Fruit fly (Drosophila melanogaster): ENCODE results near the gene CG10383.
A peak's percentile ranks its signal among the peaks of the same experiment; 100 is the strongest.

CG10383 gene

DNA sequence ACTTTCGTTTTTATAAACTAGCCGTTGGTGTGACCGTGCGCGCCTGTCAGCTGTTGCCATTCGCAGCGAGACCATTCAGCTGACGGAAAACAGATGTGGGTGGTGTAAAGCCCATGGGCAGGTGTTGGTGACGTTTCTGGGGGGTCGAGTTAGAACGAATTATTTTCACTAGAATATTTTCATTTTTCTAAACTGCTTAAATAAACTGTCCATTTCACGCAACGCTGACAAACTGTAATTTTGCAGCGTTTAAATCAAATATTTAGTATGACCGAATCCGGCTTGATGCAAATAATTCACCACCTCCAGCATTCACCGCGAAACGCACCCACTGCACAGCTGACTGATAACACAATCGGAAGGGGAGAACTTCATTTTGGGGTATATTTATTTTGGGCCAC, at the start of gene CG10383, which contains the start of gene CG10338:
Gene CG10383 (minus strand): TSS at position 199 of the 401 bp plus-strand sequence.
Gene CG10338 (plus strand): TSS at position 261 of the 401 bp plus-strand sequence.
- TF ChIP-seq CG12605 (GFP tag; IDR thresholded peaks at IDR 0.05) (peak; percentile 75), CG14655 (GFP tag; optimal IDR thresholded peaks at IDR 0.05) (peak; percentile 72), D1 (tag; optimal IDR thresholded peaks at IDR 0.05) (no peak), gl (tag; optimal IDR thresholded peaks at IDR 0.05) (peak; percentile 23), CG10348 (GFP tag; IDR thresholded peaks at IDR 0.05) (peak; percentile 89), Pif1B (GFP tag; optimal IDR thresholded peaks at IDR 0.05) (peak; percentile 80), Snoo (tag; optimal IDR thresholded peaks at IDR 0.05) (peak; percentile 79), CG8159 (tag; optimal IDR thresholded peaks at IDR 0.05) (peak; percentile 71), fd96Ca (GFP tag; IDR thresholded peaks at IDR 0.05) (peak; percentile 94), CG32121 (GFP tag; IDR thresholded peaks at IDR 0.05) (peak; percentile 87), CG17806 (tag; optimal IDR thresholded peaks at IDR 0.05) (peak; percentile 72), Ets98B (GFP tag; IDR thresholded peaks at IDR 0.05) (peak; percentile 94), CG34367 (tag; optimal IDR thresholded peaks at IDR 0.05) (peak; percentile 73), EcR (GFP tag; optimal IDR thresholded peaks at IDR 0.05) (peak; percentile 10), CG9948 (tag; optimal IDR thresholded peaks at IDR 0.05) (peak; percentile 70), CG4496 (GFP tag; IDR thresholded peaks at IDR 0.05) (peak; percentile 95), rn (GFP tag; IDR thresholded peaks at IDR 0.05) (peak; percentile 80), CG13204 (GFP tag; optimal IDR thresholded peaks at IDR 0.05) (no peak), Pif1A (GFP tag; optimal IDR thresholded peaks at IDR 0.05) (no peak), CG8301 (tag; optimal IDR thresholded peaks at IDR 0.05) (peak; percentile 77), CG15710 (tag; optimal IDR thresholded peaks at IDR 0.05) (peak; percentile 61)

DNA sequence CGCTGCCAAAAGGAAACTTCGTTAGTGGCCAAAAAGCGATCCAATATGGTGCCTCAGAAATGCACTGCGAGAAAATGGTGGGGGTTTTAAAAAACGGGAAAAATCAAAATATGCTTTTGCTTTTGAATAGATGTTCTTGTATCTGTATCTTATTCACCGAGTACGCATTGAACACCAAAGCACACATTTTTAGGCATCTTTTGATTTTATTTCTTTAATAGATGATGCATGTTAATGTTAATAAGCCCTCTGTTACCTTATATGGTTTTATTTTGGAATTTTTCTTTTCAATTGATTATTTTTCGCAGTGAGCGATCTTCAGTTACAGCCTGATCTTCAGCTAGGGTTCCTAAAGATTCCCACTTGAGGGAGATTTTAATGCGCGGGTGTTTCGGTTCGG, 48.5 kb upstream of the CG10383 start:
- TF ChIP-seq CG32121 (GFP tag; IDR thresholded peaks at IDR 0.05) (peak; percentile 75; the same call in 1 of the 2 replicates), Ets98B (GFP tag; IDR thresholded peaks at IDR 0.05) (peak; percentile 56), EcR (GFP tag; optimal IDR thresholded peaks at IDR 0.05) (no peak), CG12605 (GFP tag; IDR thresholded peaks at IDR 0.05) (0 out of 2 replicates have a peak, but pooled peaks have one; percentile 22), CG4496 (GFP tag; IDR thresholded peaks at IDR 0.05) (peak; percentile 63), CG14655 (GFP tag; optimal IDR thresholded peaks at IDR 0.05) (peak; percentile 80), CG8159 (tag; optimal IDR thresholded peaks at IDR 0.05) (peak; percentile 18), CG17806 (tag; optimal IDR thresholded peaks at IDR 0.05) (peak; percentile 15), CG15710 (tag; optimal IDR thresholded peaks at IDR 0.05) (no peak), fd96Ca (GFP tag; IDR thresholded peaks at IDR 0.05) (peak; percentile 70; the same call in 2 of the 3 replicates), Pif1B (GFP tag; optimal IDR thresholded peaks at IDR 0.05) (peak; percentile 37), D1 (tag; optimal IDR thresholded peaks at IDR 0.05) (no peak), Snoo (tag; optimal IDR thresholded peaks at IDR 0.05) (no peak), CG34367 (tag; optimal IDR thresholded peaks at IDR 0.05) (no peak), rn (GFP tag; IDR thresholded peaks at IDR 0.05) (no peak), CG8301 (tag; optimal IDR thresholded peaks at IDR 0.05) (peak; percentile 70), Pif1A (GFP tag; optimal IDR thresholded peaks at IDR 0.05) (peak; percentile 32), CG13204 (GFP tag; optimal IDR thresholded peaks at IDR 0.05) (no peak), CG10348 (GFP tag; IDR thresholded peaks at IDR 0.05) (peak; percentile 60; the same call in 1 of the 2 replicates), CG9948 (tag; optimal IDR thresholded peaks at IDR 0.05) (peak; percentile 31), gl (tag; optimal IDR thresholded peaks at IDR 0.05) (no peak)

DNA sequence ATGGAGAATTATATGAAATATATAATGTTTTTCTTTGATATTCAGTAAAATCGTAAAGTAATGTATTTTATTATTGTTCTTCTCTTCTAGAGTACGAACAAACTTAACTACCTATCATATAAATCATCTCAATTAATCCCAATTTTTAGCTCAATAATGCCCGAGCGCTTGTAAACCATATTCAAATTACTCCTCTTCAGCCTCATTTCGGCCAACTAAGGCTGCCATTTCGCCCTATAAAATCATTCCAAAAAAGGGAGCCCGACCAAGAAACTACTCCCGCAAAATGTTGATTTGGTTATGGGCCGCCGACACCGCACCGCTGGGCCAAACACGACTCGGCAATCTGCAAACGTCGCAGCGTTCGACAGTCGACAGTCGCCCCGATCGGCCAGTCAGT, 47.3 kb upstream of the CG10383 start:
- TF ChIP-seq CG4496 (GFP tag; IDR thresholded peaks at IDR 0.05) (no peak), CG12605 (GFP tag; IDR thresholded peaks at IDR 0.05) (no peak), EcR (GFP tag; optimal IDR thresholded peaks at IDR 0.05) (no peak), CG10348 (GFP tag; IDR thresholded peaks at IDR 0.05) (no peak), CG32121 (GFP tag; IDR thresholded peaks at IDR 0.05) (peak; percentile 24; the same call in 1 of the 2 replicates), rn (GFP tag; IDR thresholded peaks at IDR 0.05) (no peak), CG14655 (GFP tag; optimal IDR thresholded peaks at IDR 0.05) (peak; percentile 54)

DNA sequence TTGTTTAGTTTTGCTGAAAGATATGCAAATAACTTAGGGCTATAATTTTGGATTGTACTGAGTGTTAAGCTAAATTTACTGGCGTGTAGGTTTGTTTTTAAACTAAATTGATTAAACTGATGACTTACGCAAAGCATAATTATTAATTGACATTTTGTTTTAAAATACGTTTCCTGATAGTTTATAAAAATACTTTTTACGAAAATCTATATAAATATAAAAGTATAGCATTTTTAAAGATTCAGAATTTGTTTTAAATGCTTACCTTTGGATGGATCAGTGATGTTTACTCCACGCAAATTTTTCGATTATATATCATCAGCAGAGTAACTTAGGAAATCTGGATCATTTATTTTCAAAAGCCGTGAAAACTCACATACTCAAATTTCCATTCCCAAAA, 44.6 kb upstream of the CG10383 start, which contains the start of the genes CG42752 and CG15167:
Gene CG42752 (minus strand): TSS at position 101 of the 400 bp plus-strand sequence.
Gene CG15167 (plus strand): TSS at position 349 of the 400 bp plus-strand sequence.
- no peak for TF ChIP-seq gl (tag; optimal IDR thresholded peaks at IDR 0.05)
- TF ChIP-seq CG10348 (GFP tag; IDR thresholded peaks at IDR 0.05) = no peak
- TF ChIP-seq CG8159 (tag; optimal IDR thresholded peaks at IDR 0.05) = no peak
- no peak for TF ChIP-seq CG32121 (GFP tag; IDR thresholded peaks at IDR 0.05)
- no peak for TF ChIP-seq Ets98B (GFP tag; IDR thresholded peaks at IDR 0.05)
- no peak for TF ChIP-seq CG9948 (tag; optimal IDR thresholded peaks at IDR 0.05)
- TF ChIP-seq Pif1A (GFP tag; optimal IDR thresholded peaks at IDR 0.05) = no peak
- no peak for TF ChIP-seq CG17806 (tag; optimal IDR thresholded peaks at IDR 0.05)
- no peak for TF ChIP-seq fd96Ca (GFP tag; IDR thresholded peaks at IDR 0.05)
- TF ChIP-seq CG8301 (tag; optimal IDR thresholded peaks at IDR 0.05) = no peak
- TF ChIP-seq Pif1B (GFP tag; optimal IDR thresholded peaks at IDR 0.05) = no peak

DNA sequence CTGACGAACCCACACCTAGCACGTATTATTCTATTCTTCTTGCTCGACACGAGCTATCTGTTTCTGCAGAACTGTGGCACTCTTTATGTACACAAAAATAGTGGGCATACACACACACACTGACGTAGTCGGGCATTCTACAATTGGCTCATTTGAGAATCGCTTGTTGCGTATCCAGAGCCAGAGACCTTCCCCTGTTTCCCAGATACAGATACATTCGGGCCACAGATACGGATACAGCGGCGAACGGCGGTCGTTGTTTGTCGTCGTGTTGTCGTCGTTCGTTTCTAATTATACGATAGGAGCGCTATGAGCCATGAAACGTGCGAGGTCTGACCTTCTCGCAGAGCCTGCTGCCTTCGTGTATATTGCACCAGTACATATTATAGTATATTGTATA, 41.8 kb upstream of the CG10383 start:
- TF ChIP-seq CG32121 (GFP tag; IDR thresholded peaks at IDR 0.05) (0 out of 2 replicates have a peak, but pooled peaks have one; percentile 38), Pif1B (GFP tag; optimal IDR thresholded peaks at IDR 0.05) (no peak)

DNA sequence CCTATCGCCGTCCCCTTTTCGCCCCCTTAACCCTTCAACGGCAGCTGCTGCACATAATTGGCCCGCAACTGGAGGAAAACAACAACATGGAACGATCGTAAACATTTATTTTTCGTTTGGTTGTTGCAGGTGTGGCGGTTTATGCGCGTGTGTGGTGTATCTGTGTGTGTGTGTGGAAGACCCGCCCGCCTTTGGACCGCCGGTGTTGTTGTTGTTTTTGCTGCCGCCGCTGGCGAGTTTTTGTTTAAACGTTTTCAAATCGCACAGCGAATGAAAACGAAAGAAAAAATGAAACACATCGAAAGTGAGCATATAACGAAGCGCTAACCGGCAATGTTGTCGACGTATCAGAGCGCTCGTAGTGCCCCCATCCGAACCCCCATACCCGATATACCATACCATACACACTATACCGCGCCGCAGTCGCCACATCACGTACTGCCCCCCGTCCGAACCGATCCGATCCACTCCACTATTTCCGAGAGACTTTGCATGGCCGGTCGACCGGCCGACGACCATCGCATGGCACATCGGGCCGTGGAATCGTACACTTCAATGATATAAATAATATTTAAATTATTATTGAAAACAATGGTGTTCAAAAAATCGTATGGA, 40.3 kb upstream of the CG10383 start:
- TF ChIP-seq Pif1A (GFP tag; optimal IDR thresholded peaks at IDR 0.05) (no peak), CG12605 (GFP tag; IDR thresholded peaks at IDR 0.05) (peak; percentile 10; the same call in 1 of the 2 replicates), CG17806 (tag; optimal IDR thresholded peaks at IDR 0.05) (no peak), rn (GFP tag; IDR thresholded peaks at IDR 0.05) (no peak), CG8301 (tag; optimal IDR thresholded peaks at IDR 0.05) (no peak), Pif1B (GFP tag; optimal IDR thresholded peaks at IDR 0.05) (no peak), CG4496 (GFP tag; IDR thresholded peaks at IDR 0.05) (0 out of 3 replicates have a peak, but pooled peaks have one; percentile 32), fd96Ca (GFP tag; IDR thresholded peaks at IDR 0.05) (0 out of 3 replicates have a peak, but pooled peaks have one; percentile 33), CG32121 (GFP tag; IDR thresholded peaks at IDR 0.05) (peak; percentile 7; the same call in 1 of the 2 replicates), CG15710 (tag; optimal IDR thresholded peaks at IDR 0.05) (no peak), CG13204 (GFP tag; optimal IDR thresholded peaks at IDR 0.05) (peak; percentile 45), CG9948 (tag; optimal IDR thresholded peaks at IDR 0.05) (no peak), D1 (tag; optimal IDR thresholded peaks at IDR 0.05) (no peak), CG14655 (GFP tag; optimal IDR thresholded peaks at IDR 0.05) (no peak), gl (tag; optimal IDR thresholded peaks at IDR 0.05) (no peak), CG10348 (GFP tag; IDR thresholded peaks at IDR 0.05) (0 out of 2 replicates have a peak, but pooled peaks have one; percentile 35), Snoo (tag; optimal IDR thresholded peaks at IDR 0.05) (no peak), EcR (GFP tag; optimal IDR thresholded peaks at IDR 0.05) (no peak), CG8159 (tag; optimal IDR thresholded peaks at IDR 0.05) (no peak)

Data from whole organism, pupa.